Fruit fly (Drosophila melanogaster) S2 (cell line): ENCODE measurements around the gene Lcp65Ab2.

ENCODE experiments used
- CG8478 ChIP-seq: fragments of >200 bp; optimal IDR thresholded peaks from 2 replicates; lab custom pipeline; 2018
- CTCF ChIP-seq, 2 experiments: fragments of >200 bp; optimal IDR thresholded peaks; 2 replicates each; lab custom pipeline; 2018

DNA sequence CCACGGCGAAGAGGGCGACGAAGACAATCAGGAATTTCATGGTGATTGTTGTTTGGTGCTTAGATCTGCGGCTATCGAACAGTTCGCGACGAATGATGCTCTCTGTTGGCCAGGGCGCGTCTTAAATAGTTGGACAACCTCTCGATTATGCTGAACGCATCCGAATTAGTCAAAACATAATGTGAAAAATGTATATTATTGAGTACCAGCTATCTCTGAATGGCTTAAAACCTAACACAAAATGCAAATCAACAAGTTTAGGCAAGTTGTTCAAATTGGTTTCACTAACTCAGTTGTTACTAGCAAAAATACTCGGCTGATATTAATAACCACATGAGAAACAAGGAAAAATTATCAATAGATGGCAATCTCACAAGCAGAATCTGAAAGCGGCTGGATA is 11.3 kb upstream of the Lcp65Ab2 start, which contains the start of gene Lcp65Ag1:
- TF ChIP-seq CG8478 (lab: Kevin White, UChicago) (no peak), CTCF (optimal IDR thresholded peaks at IDR 0.05; lab: Kevin White, UChicago) (no peak)
